Worm (Caenorhabditis elegans) whole organism, young adult: ENCODE measurements around the gene T03G6.1.

Experiments
- B0261.1 ChIP-seq: sonication (generic microtip); optimal IDR thresholded peaks from 2 replicates; lab custom pipeline; 2016; ENCODE audit warnings: mild to moderate bottlenecking, missing genetic modification characterization, moderate library complexity, missing compliant biosample characterization
- B0336.3 ChIP-seq: fragments of 200-800 bp; sonication (Bioruptor generic); IDR thresholded peaks from 2 replicates; pipeline ENCODE4 v1.3.6; 2022; ENCODE audit warnings: missing genetic modification characterization, missing compliant biosample characterization
- C06A6.2 ChIP-seq: fragments of 200-800 bp; sonication (Bioruptor generic); conservative IDR thresholded peaks from 2 replicates; pipeline ENCODE4 v1.3.6; 2022; ENCODE audit warnings: missing genetic modification characterization, missing compliant biosample characterization
- F22D6.2 ChIP-seq: sonication (generic microtip); optimal IDR thresholded peaks from 2 replicates; lab custom pipeline; 2016; ENCODE audit warnings: mild to moderate bottlenecking, missing genetic modification characterization, missing compliant biosample characterization
- F57A8.1 ChIP-seq: fragments of 200-800 bp; sonication (Bioruptor generic); optimal IDR thresholded peaks from 2 replicates; lab custom pipeline; 2018; ENCODE audit warnings: mild to moderate bottlenecking, missing genetic modification characterization, moderate library complexity, missing compliant biosample characterization
- F57C9.4 ChIP-seq: sonication (generic microtip); optimal IDR thresholded peaks from 2 replicates; lab custom pipeline; 2017; ENCODE audit warnings: mild to moderate bottlenecking, missing genetic modification characterization, missing compliant biosample characterization
- K12H6.12 ChIP-seq: fragments of 200-800 bp; sonication (Bioruptor generic); optimal IDR thresholded peaks from 2 replicates; lab custom pipeline; 2018; ENCODE audit warnings: mild to moderate bottlenecking, missing genetic modification characterization, missing compliant biosample characterization
- Y79H2A.3 ChIP-seq: fragments of 200-800 bp; sonication (Bioruptor generic); conservative IDR thresholded peaks from 2 replicates; pipeline ENCODE4 v1.3.6; 2022; ENCODE audit warnings: missing genetic modification reagents, missing genetic modification characterization, missing compliant biosample characterization
- Y95B8A.8 ChIP-seq: fragments of 200-800 bp; sonication (Bioruptor generic); IDR thresholded peaks from 2 replicates; pipeline ENCODE4 v1.3.6; 2022; ENCODE audit warnings: missing genetic modification reagents, missing genetic modification characterization, missing compliant biosample characterization
- attf-5 ChIP-seq: fragments of 200-800 bp; sonication (Bioruptor generic); optimal IDR thresholded peaks from 2 replicates; lab custom pipeline; 2018; ENCODE audit warnings: mild to moderate bottlenecking, missing genetic modification characterization, missing compliant biosample characterization
- bed-2 ChIP-seq: fragments of 200-800 bp; sonication (Bioruptor generic); IDR thresholded peaks from 2 replicates; pipeline ENCODE4 v1.3.6; 2022; ENCODE audit warnings: missing genetic modification reagents, missing genetic modification characterization, missing compliant biosample characterization
- cebp-1 ChIP-seq, 2 experiments: fragments of 200-800 bp in 1 of 2; sonication (Bioruptor generic) in 1 of 2; sonication (generic microtip) in 1 of 2; IDR thresholded peaks in 1 of 2; optimal IDR thresholded peaks in 1 of 2; 2 replicates each; pipeline versions ENCODE4 v1.3.6 to Lab custom; 2017 to 2022; ENCODE audit warnings: missing compliant biosample characterization in 2 of 2, missing genetic modification characterization in 2 of 2, mild to moderate bottlenecking in 1 of 2, missing genetic modification reagents in 1 of 2, moderate library complexity in 1 of 2
- dox-1 ChIP-seq: fragments of 200-800 bp; sonication (Bioruptor generic); IDR thresholded peaks from 2 replicates; pipeline ENCODE4 v1.3.6; 2022; ENCODE audit warnings: missing genetic modification reagents, missing genetic modification characterization, missing compliant biosample characterization
- efl-1 ChIP-seq: fragments of 150-350 bp; optimal IDR thresholded peaks from 2 replicates; lab custom pipeline; 2014; ENCODE audit warnings: missing biosample characterization, missing genetic modification reagents, missing genetic modification characterization
- ekl-4 ChIP-seq: fragments of 200-800 bp; sonication (Bioruptor generic); IDR thresholded peaks from 2 replicates; pipeline ENCODE4 v1.3.6; 2022; ENCODE audit warnings: missing genetic modification reagents, missing genetic modification characterization, missing compliant biosample characterization
- him-1 ChIP-seq: sonication (generic microtip); optimal IDR thresholded peaks from 2 replicates; lab custom pipeline; 2016; ENCODE audit warnings: missing genotype, missing genetic modification reagents, missing genetic modification characterization, missing compliant biosample characterization
- hmg-1.2 ChIP-seq: fragments of 200-800 bp; sonication (Bioruptor generic); IDR thresholded peaks from 2 replicates; pipeline ENCODE4 v1.3.6; 2022; ENCODE audit warnings: missing genetic modification reagents, missing genetic modification characterization, missing compliant biosample characterization
- let-526 ChIP-seq: fragments of 200-800 bp; sonication (Bioruptor generic); IDR thresholded peaks from 2 replicates; pipeline ENCODE4 v1.3.6; 2022; ENCODE audit warnings: missing genetic modification reagents, missing genetic modification characterization, missing compliant biosample characterization
- madf-10 ChIP-seq: sonication (generic microtip); optimal IDR thresholded peaks from 2 replicates; lab custom pipeline; 2016; ENCODE audit warnings: mild to moderate bottlenecking, missing genetic modification characterization, missing compliant biosample characterization
- madf-8 ChIP-seq: fragments of 200-800 bp; sonication (Bioruptor generic); conservative IDR thresholded peaks from 2 replicates; pipeline ENCODE4 v1.3.6; 2022; ENCODE audit warnings: missing genetic modification reagents, missing genetic modification characterization, missing compliant biosample characterization
- mel-28 ChIP-seq: sonication (generic microtip); optimal IDR thresholded peaks from 2 replicates; lab custom pipeline; 2016; ENCODE audit warnings: borderline replicate concordance, mild to moderate bottlenecking, missing genetic modification characterization, missing compliant biosample characterization
- mes-4 ChIP-seq: sonication (generic microtip); optimal IDR thresholded peaks from 2 replicates; lab custom pipeline; 2016; ENCODE audit warnings: missing genotype, missing genetic modification characterization, missing compliant biosample characterization
- nfyb-1 ChIP-seq: fragments of 200-800 bp; sonication (Bioruptor generic); IDR thresholded peaks from 2 replicates; pipeline ENCODE4 v1.3.6; 2022; ENCODE audit warnings: missing genetic modification reagents, missing genetic modification characterization, missing compliant biosample characterization
- nhr-120 ChIP-seq: fragments of 200-800 bp; sonication (Bioruptor generic); IDR thresholded peaks from 2 replicates; pipeline ENCODE4 v1.3.6; 2022; ENCODE audit warnings: missing genetic modification characterization, missing compliant biosample characterization
- pha-4 ChIP-seq: fragments of 150-350 bp; sonication (generic microtip); optimal IDR thresholded peaks from 2 replicates; lab custom pipeline; 2014; ENCODE audit warnings: missing biosample characterization, missing genetic modification reagents, missing genetic modification characterization
- sea-2 ChIP-seq: fragments of 200-800 bp; sonication (Bioruptor generic); IDR thresholded peaks from 2 replicates; pipeline ENCODE4 v1.3.6; 2022; ENCODE audit warnings: missing genetic modification characterization, missing compliant biosample characterization
- snpc-1.1 ChIP-seq: sonication (generic microtip); optimal IDR thresholded peaks from 2 replicates; lab custom pipeline; 2017; ENCODE audit warnings: missing genetic modification characterization, mild to moderate bottlenecking, missing compliant biosample characterization, antibody characterized with exemption, moderate library complexity, missing genotype, missing genetic modification reagents; ENCODE audit not compliant: insufficient read depth
- tbp1 ChIP-seq: fragments of 200-800 bp; sonication (Bioruptor generic); optimal IDR thresholded peaks from 2 replicates; lab custom pipeline; 2018; ENCODE audit warnings: mild to moderate bottlenecking, missing genetic modification characterization, missing compliant biosample characterization
- unc-62 ChIP-seq: fragments of 150-350 bp; optimal IDR thresholded peaks from 2 replicates; lab custom pipeline; 2014; ENCODE audit warnings: missing biosample characterization, missing genetic modification reagents, missing genetic modification characterization

T03G6.1 gene

DNA sequence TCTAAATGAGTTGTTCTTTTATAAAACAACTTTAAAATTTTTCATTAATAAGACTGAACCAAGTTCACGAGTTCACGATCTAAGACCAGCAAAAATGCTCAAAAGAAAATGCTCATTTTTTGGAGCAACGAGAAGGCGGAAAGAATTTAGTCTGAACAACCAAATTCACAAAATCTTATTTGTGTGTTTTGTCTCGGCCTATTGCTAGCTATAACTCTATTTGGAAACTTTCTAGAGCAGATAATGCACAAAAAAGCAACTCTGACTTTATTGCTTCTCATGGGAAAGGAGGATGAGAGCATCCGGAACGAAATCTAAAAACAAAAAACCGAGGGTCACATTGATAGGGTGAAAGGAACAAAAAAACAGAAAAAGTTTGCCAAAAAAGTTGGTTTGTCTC lies 32.5 kb downstream of the T03G6.1 start:
- TF ChIP-seq snpc-1.1 (tag; lab: Kevin White, UChicago) (no peak), Y79H2A.3 (GFP tag; lab: Robert Waterston, UW) (no peak), bed-2 (GFP tag; lab: Robert Waterston, UW) (no peak), F57C9.4 (no peak), pha-4 (tag; lab: Kevin White, UChicago) (no peak), let-526 (no peak), Y95B8A.8 (GFP tag; lab: Robert Waterston, UW) (no peak), ekl-4 (no peak), hmg-1.2 (GFP tag; lab: Robert Waterston, UW) (no peak), efl-1 (no peak), B0336.3 (no peak), tbp1 (GFP tag; lab: Kevin White, UChicago) (no peak), unc-62 (GFP tag; lab: Kevin White, UChicago) (no peak), madf-10 (tag; lab: Kevin White, UChicago) (no peak), K12H6.12 (tag; lab: Kevin White, UChicago) (no peak), madf-8 (GFP tag; lab: Robert Waterston, UW) (no peak)
- TF ChIP-seq, all 124 proteins: peak for 0

DNA sequence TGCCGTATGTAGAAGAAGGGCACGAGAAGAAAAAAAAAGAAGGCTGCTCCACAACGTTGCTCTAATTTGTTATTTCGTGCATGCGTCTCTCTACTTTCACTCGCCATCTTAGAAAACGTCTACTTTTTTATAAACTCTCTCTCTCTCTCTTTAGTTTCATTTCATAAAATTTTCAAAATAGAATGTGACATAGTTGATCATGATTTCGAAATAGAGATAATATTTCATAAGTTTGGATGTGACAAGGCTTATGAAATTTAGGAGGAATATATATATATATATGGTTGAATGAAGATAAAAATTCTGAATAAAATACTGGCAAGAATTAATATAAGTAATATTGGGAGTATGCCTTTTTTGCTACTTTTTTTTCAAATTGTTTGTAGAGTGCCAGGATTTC lies 33.1 kb downstream of the T03G6.1 start:
- TF ChIP-seq attf-5 (GFP tag; lab: Kevin White, UChicago), result no peak
- TF ChIP-seq F22D6.2 (tag; lab: Kevin White, UChicago), result no peak
- TF ChIP-seq cebp-1 (GFP tag; IDR thresholded peaks at IDR 0.05; lab: Robert Waterston, UW), result no peak
- peak; percentile 62 for TF ChIP-seq cebp-1 (tag; optimal IDR thresholded peaks at IDR 0.05; lab: Kevin White, UChicago)

DNA sequence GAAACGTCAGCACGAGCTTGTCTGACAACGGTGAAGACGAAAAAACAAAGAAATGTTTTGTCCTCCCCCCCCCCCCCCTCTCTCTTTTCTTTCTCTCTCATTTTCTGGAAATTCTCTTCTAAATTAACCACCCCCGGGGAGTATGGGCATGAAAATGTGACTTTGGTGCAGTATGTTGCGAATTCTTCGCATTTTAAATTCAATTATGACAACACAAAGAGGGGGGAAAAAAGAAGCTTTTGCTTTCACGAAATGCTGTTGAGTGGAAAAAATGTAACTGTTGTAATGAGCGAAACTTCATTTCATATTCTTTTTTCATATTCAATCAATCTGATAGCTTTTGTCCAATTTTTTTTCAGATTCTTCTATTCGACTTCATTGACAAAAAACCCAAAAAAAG lies 46.3 kb downstream of the T03G6.1 start:
- TF ChIP-seq F57A8.1 (no peak), C06A6.2 (GFP tag; lab: Robert Waterston, UW) (no peak), nfyb-1 (GFP tag; lab: Robert Waterston, UW) (no peak), mel-28 (tag; lab: Kevin White, UChicago) (no peak), sea-2 (GFP tag; lab: Robert Waterston, UW) (no peak), efl-1 (no peak), nhr-120 (GFP tag; lab: Robert Waterston, UW) (no peak), him-1 (no peak), dox-1 (GFP tag; lab: Robert Waterston, UW) (no peak), mes-4 (tag; lab: Kevin White, UChicago) (no peak), B0261.1 (no peak), unc-62 (GFP tag; lab: Kevin White, UChicago) (no peak)
